Worm (Caenorhabditis elegans): Measurements from ENCODE around the gene nhr-260.

DNA sequence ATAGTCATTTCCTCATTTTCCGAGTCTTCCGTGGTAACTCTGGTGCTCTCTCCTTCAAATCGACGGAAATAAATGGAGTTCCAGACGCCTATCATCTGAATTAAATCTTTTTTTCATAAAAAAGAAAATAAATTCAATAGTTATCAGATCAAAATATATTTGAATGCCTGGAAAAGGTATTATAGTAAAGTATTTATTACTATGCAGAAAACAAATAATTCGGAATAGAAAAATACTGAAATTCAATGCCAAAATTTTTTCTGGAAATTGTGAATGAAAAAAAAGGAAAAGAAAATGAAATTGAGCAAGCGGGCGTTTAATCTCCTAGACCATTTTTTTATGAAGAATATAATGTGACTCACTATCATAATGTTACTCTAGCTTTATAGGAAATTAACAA is 19.9 kb downstream of the nhr-260 start, which contains the start of gene C38C3.6:
- TF ChIP-seq dao-5 (tag; optimal IDR thresholded peaks at IDR 0.05), result no peak
- TF ChIP-seq him-1 (tag; optimal IDR thresholded peaks at IDR 0.05), result no peak
